Fruit fly (Drosophila melanogaster) whole organism, embryonic: ENCODE data around the gene slow.
A peak's percentile ranks its signal among the peaks of the same experiment; 100 is the strongest.

ENCODE experiments used
- Abd-B ChIP-seq: fragments of 200-800 bp; sonication (Bioruptor generic); optimal IDR thresholded peaks from 2 replicates; lab custom pipeline; 2018; ENCODE audit warnings: missing biosample characterization, mild to moderate bottlenecking, missing genetic modification characterization, moderate library complexity
- Atf-2 ChIP-seq: fragments of 200-800 bp; sonication (Bioruptor generic); optimal IDR thresholded peaks from 2 replicates; lab custom pipeline; 2016; ENCODE audit warnings: missing biosample characterization, missing genetic modification characterization
- Atf3 ChIP-seq: fragments of 200-800 bp; sonication (Bioruptor generic); optimal IDR thresholded peaks from 3 replicates; lab custom pipeline; 2016; ENCODE audit warnings: missing biosample characterization, missing genetic modification characterization
- BtbVII ChIP-seq: fragments of 200-800 bp; sonication (Bioruptor generic); optimal IDR thresholded peaks from 3 replicates; lab custom pipeline; 2017; ENCODE audit warnings: missing biosample characterization, mild to moderate bottlenecking, missing genetic modification characterization
- CG10147 ChIP-seq: fragments of 200-800 bp; sonication (Bioruptor generic); optimal IDR thresholded peaks from 2 replicates; lab custom pipeline; 2019; ENCODE audit warnings: missing biosample characterization, mild to moderate bottlenecking, missing genetic modification characterization, moderate library complexity
- CG10366 ChIP-seq: fragments of 200-800 bp; sonication (Bioruptor generic); IDR thresholded peaks from 2 replicates; pipeline ENCODE4 v1.3.6; 2022; ENCODE audit warnings: missing biosample characterization, missing genetic modification characterization
- CG10431 ChIP-seq: fragments of 200-800 bp; sonication (Bioruptor generic); optimal IDR thresholded peaks from 3 replicates; lab custom pipeline; 2018; ENCODE audit warnings: missing biosample characterization, mild to moderate bottlenecking, missing genetic modification characterization
- CG11695 ChIP-seq: fragments of 200-800 bp; sonication (Bioruptor generic); IDR thresholded peaks from 3 replicates; pipeline ENCODE4 v1.3.6; 2022; ENCODE audit warnings: missing biosample characterization, missing genetic modification characterization
- CG12942 ChIP-seq: fragments of 200-800 bp; sonication (Bioruptor generic); optimal IDR thresholded peaks from 3 replicates; lab custom pipeline; 2016; ENCODE audit warnings: missing biosample characterization, missing genetic modification characterization
- CG14014 ChIP-seq: fragments of 200-800 bp; sonication (Bioruptor generic); IDR thresholded peaks from 2 replicates; pipeline ENCODE4 v1.3.6; 2022; ENCODE audit warnings: missing biosample characterization, missing genetic modification characterization
- CG15269 ChIP-seq: fragments of 200-800 bp; sonication (Bioruptor generic); optimal IDR thresholded peaks from 2 replicates; lab custom pipeline; 2018; ENCODE audit warnings: missing biosample characterization, mild to moderate bottlenecking, missing genetic modification characterization, moderate library complexity
- CG17186 ChIP-seq: fragments of 200-800 bp; sonication (Bioruptor generic); optimal IDR thresholded peaks from 3 replicates; lab custom pipeline; 2017; ENCODE audit warnings: missing biosample characterization, missing genetic modification reagents, missing genetic modification characterization
- CG18262 ChIP-seq: fragments of 200-800 bp; optimal IDR thresholded peaks from 3 replicates; lab custom pipeline; 2019; ENCODE audit warnings: missing biosample characterization, mild to moderate bottlenecking, missing genetic modification characterization, moderate library complexity
- CG31365 ChIP-seq: fragments of 200-800 bp; sonication (Bioruptor generic); optimal IDR thresholded peaks from 2 replicates; lab custom pipeline; 2018; ENCODE audit warnings: missing biosample characterization, mild to moderate bottlenecking, missing genetic modification characterization
- CG3407 ChIP-seq: fragments of 200-800 bp; sonication (Bioruptor generic); optimal IDR thresholded peaks from 2 replicates; lab custom pipeline; 2018; ENCODE audit warnings: missing biosample characterization, mild to moderate bottlenecking, missing genetic modification characterization
- CG5245 ChIP-seq: fragments of 200-800 bp; sonication (Bioruptor generic); optimal IDR thresholded peaks from 3 replicates; lab custom pipeline; 2016; ENCODE audit warnings: missing biosample characterization, missing genetic modification characterization
- CG6689 ChIP-seq: fragments of 200-800 bp; sonication (Bioruptor generic); IDR thresholded peaks from 2 replicates; pipeline ENCODE4 v1.3.6; 2022; ENCODE audit warnings: missing biosample characterization, missing genetic modification characterization
- CG8944 ChIP-seq: fragments of 200-800 bp; sonication (Bioruptor generic); optimal IDR thresholded peaks from 3 replicates; lab custom pipeline; 2016; ENCODE audit warnings: missing biosample characterization, missing genetic modification characterization
- CG9609 ChIP-seq: fragments of 200-800 bp; sonication (Bioruptor generic); optimal IDR thresholded peaks from 3 replicates; lab custom pipeline; 2016; ENCODE audit warnings: missing biosample characterization, missing genetic modification characterization
- CG9727 ChIP-seq: fragments of 200-800 bp; sonication (Bioruptor generic); optimal IDR thresholded peaks from 3 replicates; lab custom pipeline; 2017; ENCODE audit warnings: missing biosample characterization, mild to moderate bottlenecking, missing genetic modification characterization
- CG9797 ChIP-seq: fragments of 200-800 bp; sonication (Bioruptor generic); optimal IDR thresholded peaks from 3 replicates; lab custom pipeline; 2018; ENCODE audit warnings: missing biosample characterization, mild to moderate bottlenecking, missing genetic modification characterization
- CHES-1-like ChIP-seq: fragments of 200-800 bp; sonication (Bioruptor generic); optimal IDR thresholded peaks from 2 replicates; lab custom pipeline; 2016; ENCODE audit warnings: missing biosample characterization, missing genetic modification characterization
- Dll ChIP-seq: fragments of 200-800 bp; sonication (Bioruptor generic); IDR thresholded peaks from 4 replicates; pipeline ENCODE4 v1.3.6; 2022; ENCODE audit warnings: missing biosample characterization, missing genetic modification characterization; ENCODE audit not compliant: partially characterized antibody
- Dref ChIP-seq: fragments of 200-800 bp; sonication (Bioruptor generic); IDR thresholded peaks from 2 replicates; pipeline ENCODE4 v1.3.6; 2022; ENCODE audit warnings: missing biosample characterization, missing genetic modification characterization
- ERR ChIP-seq: fragments of 200-800 bp; sonication (Bioruptor generic); optimal IDR thresholded peaks from 2 replicates; lab custom pipeline; 2016; ENCODE audit warnings: missing biosample characterization, missing genetic modification characterization
- Ets97D ChIP-seq: fragments of 200-800 bp; sonication (Bioruptor generic); optimal IDR thresholded peaks from 3 replicates; lab custom pipeline; 2016; ENCODE audit warnings: missing biosample characterization, missing genetic modification characterization
- Fer3 ChIP-seq: fragments of 200-800 bp; sonication (Bioruptor generic); optimal IDR thresholded peaks from 2 replicates; lab custom pipeline; 2018; ENCODE audit warnings: missing biosample characterization, mild to moderate bottlenecking, missing genetic modification characterization, moderate library complexity
- GATAe ChIP-seq: fragments of 200-800 bp; sonication (Bioruptor generic); conservative IDR thresholded peaks from 2 replicates; pipeline ENCODE4 v1.3.6; 2022; ENCODE audit warnings: missing biosample characterization, missing genetic modification characterization
- H2.0 ChIP-seq: fragments of 200-800 bp; sonication (Bioruptor generic); IDR thresholded peaks from 2 replicates; pipeline ENCODE4 v1.3.6; 2022; ENCODE audit warnings: missing biosample characterization, missing genetic modification characterization
- Hmr ChIP-seq: fragments of 200-800 bp; sonication (Bioruptor generic); optimal IDR thresholded peaks from 3 replicates; lab custom pipeline; 2017; ENCODE audit warnings: mild to moderate bottlenecking, missing biosample characterization, missing genetic modification reagents, missing genetic modification characterization
- Neu2 ChIP-seq: fragments of 200-800 bp; sonication (Bioruptor generic); optimal IDR thresholded peaks from 3 replicates; lab custom pipeline; 2016; ENCODE audit warnings: missing biosample characterization, missing genetic modification characterization, borderline replicate concordance
- Optix ChIP-seq: fragments of 200-800 bp; sonication (Bioruptor generic); IDR thresholded peaks from 3 replicates; pipeline ENCODE4 v1.3.6; 2022; ENCODE audit warnings: missing biosample characterization, missing genetic modification characterization
- Ptx1 ChIP-seq: fragments of 200-800 bp; sonication (Bioruptor generic); IDR thresholded peaks from 2 replicates; pipeline ENCODE4 v1.3.6; 2022; ENCODE audit warnings: missing biosample characterization, missing genetic modification characterization
- Sox102F ChIP-seq: fragments of 200-800 bp; sonication (Bioruptor generic); optimal IDR thresholded peaks from 2 replicates; lab custom pipeline; 2018; ENCODE audit warnings: missing biosample characterization, mild to moderate bottlenecking, missing genetic modification characterization, moderate library complexity
- Spps ChIP-seq: fragments of 200-800 bp; sonication (Bioruptor generic); optimal IDR thresholded peaks from 2 replicates; lab custom pipeline; 2018; ENCODE audit warnings: missing biosample characterization, mild to moderate bottlenecking, missing genetic modification characterization
- Ssrp ChIP-seq: fragments of 200-800 bp; sonication (Bioruptor generic); optimal IDR thresholded peaks from 2 replicates; lab custom pipeline; 2018; ENCODE audit warnings: missing biosample characterization, mild to moderate bottlenecking, missing genetic modification characterization, moderate library complexity
- Usf ChIP-seq: fragments of 200-800 bp; sonication (Bioruptor generic); optimal IDR thresholded peaks from 2 replicates; lab custom pipeline; 2017; ENCODE audit warnings: missing genotype, missing biosample characterization, missing genetic modification characterization
- bigmax ChIP-seq: fragments of 200-800 bp; sonication (Bioruptor generic); optimal IDR thresholded peaks from 2 replicates; lab custom pipeline; 2018; ENCODE audit warnings: missing biosample characterization, mild to moderate bottlenecking, missing genetic modification characterization
- br ChIP-seq: fragments of >200 bp; optimal IDR thresholded peaks from 2 replicates; lab custom pipeline; 2017
- caup ChIP-seq: fragments of 200-800 bp; sonication (Bioruptor generic); optimal IDR thresholded peaks from 3 replicates; lab custom pipeline; 2017; ENCODE audit warnings: missing biosample characterization, mild to moderate bottlenecking, missing genetic modification characterization, moderate library complexity; ENCODE audit not compliant: severe bottlenecking
- chinmo ChIP-seq: fragments of 200-800 bp; sonication (Bioruptor generic); IDR thresholded peaks from 4 replicates; pipeline ENCODE4 v1.3.6; 2022; ENCODE audit warnings: missing biosample characterization, missing genetic modification characterization; ENCODE audit not compliant: partially characterized antibody
- dmrt99B ChIP-seq: fragments of 200-800 bp; sonication (Bioruptor generic); optimal IDR thresholded peaks from 2 replicates; lab custom pipeline; 2018; ENCODE audit warnings: missing biosample characterization, mild to moderate bottlenecking, missing genetic modification characterization, moderate library complexity
- ewg ChIP-seq: fragments of 200-800 bp; sonication (Bioruptor generic); optimal IDR thresholded peaks from 3 replicates; lab custom pipeline; 2017; ENCODE audit warnings: mild to moderate bottlenecking, missing biosample characterization, missing genetic modification reagents, missing genetic modification characterization
- gce ChIP-seq: fragments of 200-800 bp; sonication (Bioruptor generic); IDR thresholded peaks from 3 replicates; pipeline ENCODE4 v1.3.6; 2022; ENCODE audit warnings: missing biosample characterization, missing genetic modification characterization
- h ChIP-seq: fragments of >200 bp; optimal IDR thresholded peaks from 2 replicates; lab custom pipeline; 2017
- hb ChIP-seq: fragments of 200-800 bp; sonication (Bioruptor generic); IDR thresholded peaks from 3 replicates; pipeline ENCODE4 v1.3.6; 2022; ENCODE audit warnings: missing biosample characterization, missing genetic modification characterization; ENCODE audit not compliant: partially characterized antibody
- nom ChIP-seq: fragments of 200-800 bp; sonication (Bioruptor generic); optimal IDR thresholded peaks from 2 replicates; lab custom pipeline; 2017; ENCODE audit warnings: missing biosample characterization, missing genetic modification characterization, mild to moderate bottlenecking, moderate library complexity, missing genetic modification reagents
- repo ChIP-seq: fragments of 200-800 bp; sonication (Bioruptor generic); optimal IDR thresholded peaks from 2 replicates; lab custom pipeline; 2016; ENCODE audit warnings: missing biosample characterization, missing genetic modification characterization
- sug ChIP-seq: fragments of 200-800 bp; optimal IDR thresholded peaks from 2 replicates; lab custom pipeline; 2019; ENCODE audit warnings: missing biosample characterization, mild to moderate bottlenecking, missing genetic modification characterization, moderate library complexity
- zen ChIP-seq: fragments of 200-800 bp; sonication (Bioruptor generic); optimal IDR thresholded peaks from 3 replicates; lab custom pipeline; 2018; ENCODE audit warnings: missing biosample characterization, mild to moderate bottlenecking, missing genetic modification characterization, moderate library complexity

Gene slow

dm6 chr3L:4403180-4403769 lies 19.0 kb downstream of the slow start, which contains the start of gene Syx17 (continued):
- TF ChIP-seq BtbVII (GFP tag; lab: Kevin White, UChicago) (no peak), sug (tag; lab: Kevin White, UChicago) (peak; percentile 75), CG17186 (GFP tag; lab: Kevin White, UChicago) (peak; percentile 97), CG10366 (GFP tag; lab: Robert Waterston, UW) (peak; percentile 46), CG31365 (peak; percentile 2), CG12942 (peak; percentile 17), Spps (peak; percentile 22), CG3407 (no peak), gce (GFP tag; lab: Robert Waterston, UW) (no peak), GATAe (GFP tag; lab: Robert Waterston, UW) (no peak), ERR (peak; percentile 40), hb (GFP tag; lab: Robert Waterston, UW) (peak; percentile 72), chinmo (GFP tag; lab: Robert Waterston, UW) (peak; percentile 81; the same call in 1 of the 4 replicates), CG18262 (tag; lab: Kevin White, UChicago) (peak; percentile 74), Optix (GFP tag; lab: Robert Waterston, UW) (no peak), Dll (GFP tag; lab: Robert Waterston, UW) (peak; percentile 86), CG14014 (0 out of 2 replicates have a peak, but pooled peaks have one; percentile 23), br (lab: Kevin White, UChicago) (no peak), CHES-1-like (peak; percentile 87), Dref (GFP tag; lab: Robert Waterston, UW) (peak; percentile 99), Hmr (GFP tag; lab: Kevin White, UChicago) (peak; percentile 72), CG9797 (peak; percentile 9), Sox102F (GFP tag; lab: Kevin White, UChicago) (peak; percentile 53), CG9609 (GFP tag; lab: Kevin White, UChicago) (peak; percentile 34), ewg (peak; percentile 90), repo (GFP tag; lab: Kevin White, UChicago) (peak; percentile 53), h (lab: Kevin White, UChicago) (no peak), Usf (GFP tag; lab: Kevin White, UChicago) (no peak), caup (GFP tag; lab: Kevin White, UChicago) (peak; percentile 51), Atf3 (peak; percentile 47), Ptx1 (GFP tag; lab: Robert Waterston, UW) (peak; percentile 35), H2.0 (GFP tag; lab: Robert Waterston, UW) (peak; percentile 45; the same call in 1 of the 2 replicates), zen (tag; lab: Kevin White, UChicago) (peak; percentile 22), CG5245 (GFP tag; lab: Kevin White, UChicago) (peak; percentile 33), dmrt99B (tag; lab: Kevin White, UChicago) (peak; percentile 61), nom (peak; percentile 6), Fer3 (peak; percentile 38), CG8944 (GFP tag; lab: Kevin White, UChicago) (peak; percentile 38), bigmax (GFP tag; lab: Kevin White, UChicago) (no peak), CG6689 (GFP tag; lab: Robert Waterston, UW) (peak; percentile 19; the same call in 1 of the 2 replicates), CG9727 (GFP tag; lab: Kevin White, UChicago) (peak; percentile 43), CG15269 (tag; lab: Kevin White, UChicago) (peak; percentile 62), CG10147 (GFP tag; lab: Kevin White, UChicago) (peak; percentile 34), Ssrp (peak; percentile 25), Abd-B (GFP tag; lab: Kevin White, UChicago) (peak; percentile 48), Ets97D (GFP tag; lab: Kevin White, UChicago) (peak; percentile 76), CG11695 (GFP tag; lab: Robert Waterston, UW) (peak; percentile 48; the same call in 1 of the 3 replicates), CG10431 (GFP tag; lab: Kevin White, UChicago) (no peak), Neu2 (GFP tag; lab: Kevin White, UChicago) (no peak), Atf-2 (peak; percentile 35)
